1 fruit fly cellular context compared by ENCODE assay signal in the genomic region with DNA sequence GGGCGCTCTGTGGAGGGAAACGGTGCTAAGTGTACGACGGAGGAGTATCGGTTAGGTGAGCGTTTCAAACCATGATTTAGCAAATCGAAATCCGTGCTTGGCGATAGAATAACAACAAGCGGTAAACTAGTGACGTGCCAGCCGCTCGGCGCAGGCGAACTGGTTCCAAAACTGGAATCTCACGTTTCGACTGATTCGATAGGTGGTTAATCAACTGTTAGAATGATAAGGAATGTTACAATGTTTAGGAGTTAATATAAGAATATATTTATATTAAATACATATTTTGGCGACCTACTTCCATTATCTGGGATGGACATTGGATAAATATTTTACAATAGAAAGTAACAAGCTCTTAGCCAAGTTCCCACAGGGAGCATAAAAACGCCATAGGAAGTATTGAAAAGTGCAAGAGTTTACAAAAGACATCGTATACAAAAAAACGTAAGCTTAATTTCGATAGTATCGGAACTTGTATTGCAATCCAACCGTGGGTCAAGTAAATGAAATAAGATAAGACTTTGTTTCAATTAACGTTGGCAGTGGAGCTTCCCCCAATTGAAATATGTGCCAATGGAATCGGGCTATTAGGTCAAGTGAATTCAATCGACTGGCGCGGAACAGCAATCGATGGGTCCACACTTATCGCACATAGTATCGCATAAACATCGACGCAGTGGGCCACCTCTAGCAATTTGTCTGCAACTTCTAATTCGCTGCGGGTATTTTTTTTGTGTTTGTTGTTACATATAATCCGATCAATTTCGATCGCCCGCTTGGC.
A peak's percentile ranks its signal among the peaks of the same experiment; 100 is the strongest.
TF ChIP-seq lines count a peak whose summit lies in the region.

A gene (minus strand): TSS at position 163 of the 781 bp plus-strand sequence.
A gene (plus strand): TSS at position 676 of the 781 bp plus-strand sequence.
A gene (plus strand): TSS at position 676 of the 781 bp plus-strand sequence.

TF ChIP-seq in whole organism, embryonic, 481 proteins besides CTCF, POLR2A, EP300 and RAD21 (continued from another document and continues in another):
- no peak for TF ChIP-seq CG10959 (GFP tag; IDR thresholded peaks at IDR 0.05; lab: Robert Waterston, UW)
- TF ChIP-seq Dbx (GFP tag; IDR thresholded peaks at IDR 0.05; lab: Robert Waterston, UW) = peak; percentile 50; the same call in 1 of the 3 replicates
- peak; percentile 34 for TF ChIP-seq mam (GFP tag; optimal IDR thresholded peaks at IDR 0.05; lab: Kevin White, UChicago)
- TF ChIP-seq CG12391 (tag; optimal IDR thresholded peaks at IDR 0.05; lab: Kevin White, UChicago) = no peak
- no peak for TF ChIP-seq dimm (GFP tag; IDR thresholded peaks at IDR 0.05; lab: Robert Waterston, UW)
- TF ChIP-seq CG11696 (GFP tag; IDR thresholded peaks at IDR 0.05; lab: Robert Waterston, UW) = no peak
- peak; percentile 60 for TF ChIP-seq Doc3 (GFP tag; IDR thresholded peaks at IDR 0.05; lab: Robert Waterston, UW; ENCODE audit: partially characterized antibody)
- TF ChIP-seq lmd (GFP tag; IDR thresholded peaks at IDR 0.05; lab: Robert Waterston, UW) = no peak
- no peak for TF ChIP-seq CG1529 (GFP tag; optimal IDR thresholded peaks at IDR 0.05; lab: Kevin White, UChicago)
- TF ChIP-seq BEAF-32 (GFP tag; optimal IDR thresholded peaks at IDR 0.05; lab: Kevin White, UChicago) = peak; percentile 92
- TF ChIP-seq CG3838 (GFP tag; optimal IDR thresholded peaks at IDR 0.05; lab: Kevin White, UChicago) = no peak
- TF ChIP-seq D (optimal IDR thresholded peaks at IDR 0.05; lab: Kevin White, UChicago) = no peak
- TF ChIP-seq D (GFP tag; optimal IDR thresholded peaks at IDR 0.05; lab: Kevin White, UChicago) = no peak
- TF ChIP-seq CG10321 (GFP tag; IDR thresholded peaks at IDR 0.05; lab: Robert Waterston, UW) = no peak
- TF ChIP-seq ewg (GFP tag; optimal IDR thresholded peaks at IDR 0.05; lab: Kevin White, UChicago) = no peak
- TF ChIP-seq Opbp (GFP tag; IDR thresholded peaks at IDR 0.05; lab: Robert Waterston, UW; ENCODE audit: partially characterized antibody) = peak; percentile 92
- TF ChIP-seq CG8388 (GFP tag; optimal IDR thresholded peaks at IDR 0.05; lab: Kevin White, UChicago) = no peak
- peak; percentile 31 for TF ChIP-seq gfzf (GFP tag; optimal IDR thresholded peaks at IDR 0.05; lab: Kevin White, UChicago)
- peak; percentile 98 for TF ChIP-seq ssp (GFP tag; IDR thresholded peaks at IDR 0.05; lab: Robert Waterston, UW)
- peak; percentile 25 for TF ChIP-seq CG8944 (GFP tag; optimal IDR thresholded peaks at IDR 0.05; lab: Kevin White, UChicago)
- no peak for TF ChIP-seq ac (GFP tag; optimal IDR thresholded peaks at IDR 0.05; lab: Kevin White, UChicago)
- no peak for TF ChIP-seq so (GFP tag; IDR thresholded peaks at IDR 0.05; lab: Robert Waterston, UW)
- no peak for TF ChIP-seq CG12236 (GFP tag; optimal IDR thresholded peaks at IDR 0.05; lab: Kevin White, UChicago)
- TF ChIP-seq tll (GFP tag; optimal IDR thresholded peaks at IDR 0.05; lab: Kevin White, UChicago) = no peak
- no peak for TF ChIP-seq chn (GFP tag; optimal IDR thresholded peaks at IDR 0.05; lab: Kevin White, UChicago)
- TF ChIP-seq Neu2 (GFP tag; optimal IDR thresholded peaks at IDR 0.05; lab: Kevin White, UChicago; ENCODE audit: borderline replicate concordance) = no peak
- no peak for TF ChIP-seq Hand (GFP tag; optimal IDR thresholded peaks at IDR 0.05; lab: Kevin White, UChicago)
- peak; percentile 98 for TF ChIP-seq CG15514 (GFP tag; optimal IDR thresholded peaks at IDR 0.05; lab: Kevin White, UChicago)
- no peak for TF ChIP-seq CG31365 (tag; optimal IDR thresholded peaks at IDR 0.05; lab: Kevin White, UChicago)
- TF ChIP-seq HHEX (GFP tag; optimal IDR thresholded peaks at IDR 0.05; lab: Kevin White, UChicago) = no peak
- no peak for TF ChIP-seq ERR (GFP tag; optimal IDR thresholded peaks at IDR 0.05; lab: Kevin White, UChicago)
- peak; percentile 78 for TF ChIP-seq zen2 (GFP tag; IDR thresholded peaks at IDR 0.05; lab: Robert Waterston, UW; ENCODE audit: partially characterized antibody)
- TF ChIP-seq pho (GFP tag; optimal IDR thresholded peaks at IDR 0.05; lab: Kevin White, UChicago) = peak; percentile 8
- no peak for TF ChIP-seq CG17612 (GFP tag; IDR thresholded peaks at IDR 0.05; lab: Robert Waterston, UW)
- TF ChIP-seq jumu (GFP tag; optimal IDR thresholded peaks at IDR 0.05; lab: Kevin White, UChicago) = no peak
- TF ChIP-seq CG3847 (GFP tag; IDR thresholded peaks at IDR 0.05; lab: Robert Waterston, UW) = peak; percentile 45; the same call in 1 of the 2 replicates
- no peak for TF ChIP-seq toy (GFP tag; IDR thresholded peaks at IDR 0.05; lab: Robert Waterston, UW)
- peak; percentile 89 for TF ChIP-seq HLH4C (GFP tag; IDR thresholded peaks at IDR 0.05; lab: Robert Waterston, UW; ENCODE audit: partially characterized antibody)
- TF ChIP-seq CG8765 (GFP tag; IDR thresholded peaks at IDR 0.05; lab: Robert Waterston, UW) = no peak
- no peak for TF ChIP-seq CG31441 (GFP tag; IDR thresholded peaks at IDR 0.05; lab: Robert Waterston, UW)
- TF ChIP-seq HmgD (GFP tag; optimal IDR thresholded peaks at IDR 0.05; lab: Kevin White, UChicago) = peak; percentile 65
- TF ChIP-seq CG1024 (GFP tag; IDR thresholded peaks at IDR 0.05; lab: Robert Waterston, UW) = peak; percentile 70
- TF ChIP-seq E2f2 (GFP tag; IDR thresholded peaks at IDR 0.05; lab: Robert Waterston, UW) = peak; percentile 45
- no peak for TF ChIP-seq dan (GFP tag; IDR thresholded peaks at IDR 0.05; lab: Robert Waterston, UW)
- peak; percentile 82 for TF ChIP-seq CG30020 (tag; optimal IDR thresholded peaks at IDR 0.05; lab: Kevin White, UChicago)
- peak; percentile 92 for TF ChIP-seq hb (GFP tag; IDR thresholded peaks at IDR 0.05; lab: Robert Waterston, UW; ENCODE audit: partially characterized antibody)
- TF ChIP-seq emc (GFP tag; optimal IDR thresholded peaks at IDR 0.05; lab: Kevin White, UChicago) = no peak
- no peak for TF ChIP-seq HLH3B (GFP tag; IDR thresholded peaks at IDR 0.05; lab: Robert Waterston, UW)
- TF ChIP-seq hbn (GFP tag; IDR thresholded peaks at IDR 0.05; lab: Robert Waterston, UW; ENCODE audit: partially characterized antibody) = peak; percentile 61
- TF ChIP-seq CG43689 (GFP tag; IDR thresholded peaks at IDR 0.05; lab: Robert Waterston, UW) = no peak
- no peak for TF ChIP-seq CG10462 (GFP tag; optimal IDR thresholded peaks at IDR 0.05; lab: Kevin White, UChicago)
- peak; percentile 10 for TF ChIP-seq her (GFP tag; optimal IDR thresholded peaks at IDR 0.05; lab: Kevin White, UChicago)
- peak; percentile 7 for TF ChIP-seq CG9609 (GFP tag; optimal IDR thresholded peaks at IDR 0.05; lab: Kevin White, UChicago)
- TF ChIP-seq nerfin-2 (GFP tag; IDR thresholded peaks at IDR 0.05; lab: Robert Waterston, UW; ENCODE audit: partially characterized antibody) = peak; percentile 86
- TF ChIP-seq Ada2b (GFP tag; IDR thresholded peaks at IDR 0.05; lab: Robert Waterston, UW) = no peak
- TF ChIP-seq Hmx (GFP tag; optimal IDR thresholded peaks at IDR 0.05; lab: Kevin White, UChicago) = no peak
- no peak for TF ChIP-seq gsb (GFP tag; IDR thresholded peaks at IDR 0.05; lab: Robert Waterston, UW)
- no peak for TF ChIP-seq grn (GFP tag; optimal IDR thresholded peaks at IDR 0.05; lab: Kevin White, UChicago)
- TF ChIP-seq CG13624 (GFP tag; optimal IDR thresholded peaks at IDR 0.05; lab: Kevin White, UChicago) = peak; percentile 41
- no peak for TF ChIP-seq CG17328 (GFP tag; IDR thresholded peaks at IDR 0.05; lab: Robert Waterston, UW)
- TF ChIP-seq insv (GFP tag; optimal IDR thresholded peaks at IDR 0.05; lab: Kevin White, UChicago) = peak in 1 of 2 experiments; percentile 14
- no peak for TF ChIP-seq CG8478 (optimal IDR thresholded peaks at IDR 0.05; lab: Kevin White, UChicago)
- TF ChIP-seq Poxn (GFP tag; IDR thresholded peaks at IDR 0.05; lab: Robert Waterston, UW) = no peak
- no peak for TF ChIP-seq br (optimal IDR thresholded peaks at IDR 0.05; lab: Kevin White, UChicago)
- TF ChIP-seq lab (GFP tag; optimal IDR thresholded peaks at IDR 0.05; lab: Kevin White, UChicago) = no peak
- peak; percentile 72 for TF ChIP-seq row (GFP tag; IDR thresholded peaks at IDR 0.05; lab: Robert Waterston, UW)
- no peak for TF ChIP-seq h (optimal IDR thresholded peaks at IDR 0.05; lab: Kevin White, UChicago)
- no peak for TF ChIP-seq sqz (GFP tag; optimal IDR thresholded peaks at IDR 0.05; lab: Kevin White, UChicago)
- TF ChIP-seq eve (GFP tag; optimal IDR thresholded peaks at IDR 0.05; lab: Kevin White, UChicago) = no peak
- TF ChIP-seq z (GFP tag; IDR thresholded peaks at IDR 0.05; lab: Robert Waterston, UW) = no peak
- TF ChIP-seq MESR4 (GFP tag; optimal IDR thresholded peaks at IDR 0.05; lab: Kevin White, UChicago) = no peak
- TF ChIP-seq maf-S (GFP tag; optimal IDR thresholded peaks at IDR 0.05; lab: Kevin White, UChicago) = peak; percentile 3
- TF ChIP-seq disco-r (GFP tag; optimal IDR thresholded peaks at IDR 0.05; lab: Kevin White, UChicago) = no peak
- no peak for TF ChIP-seq CG12155 (GFP tag; optimal IDR thresholded peaks at IDR 0.05; lab: Kevin White, UChicago)
- peak; percentile 5 for TF ChIP-seq bcd (GFP tag; optimal IDR thresholded peaks at IDR 0.05; lab: Kevin White, UChicago)
- TF ChIP-seq pros (GFP tag; optimal IDR thresholded peaks at IDR 0.05; lab: Kevin White, UChicago) = no peak
- peak; percentile 84 for TF ChIP-seq CG17186 (GFP tag; optimal IDR thresholded peaks at IDR 0.05; lab: Kevin White, UChicago)
- TF ChIP-seq CG11247 (GFP tag; IDR thresholded peaks at IDR 0.05; lab: Robert Waterston, UW) = no peak
- peak; percentile 89 for TF ChIP-seq Med (GFP tag; lab: Kevin White, UChicago)
- TF ChIP-seq ato (GFP tag; IDR thresholded peaks at IDR 0.05; lab: Robert Waterston, UW; ENCODE audit: partially characterized antibody) = peak; percentile 80
- TF ChIP-seq Dll (GFP tag; IDR thresholded peaks at IDR 0.05; lab: Robert Waterston, UW; ENCODE audit: partially characterized antibody) = peak; percentile 81
- no peak for TF ChIP-seq Oli (tag; optimal IDR thresholded peaks at IDR 0.05; lab: Kevin White, UChicago)
- TF ChIP-seq Kr (GFP tag; optimal IDR thresholded peaks at IDR 0.05; lab: Kevin White, UChicago) = no peak
- no peak for TF ChIP-seq tx (GFP tag; optimal IDR thresholded peaks at IDR 0.05; lab: Kevin White, UChicago)
- no peak for TF ChIP-seq peb (GFP tag; IDR thresholded peaks at IDR 0.05; lab: Robert Waterston, UW)
- peak; percentile 65 for TF ChIP-seq Hr3 (GFP tag; optimal IDR thresholded peaks at IDR 0.05; lab: Kevin White, UChicago)
- TF ChIP-seq CG15601 (tag; optimal IDR thresholded peaks at IDR 0.05; lab: Kevin White, UChicago) = peak; percentile 11
- TF ChIP-seq nmo (GFP tag; optimal IDR thresholded peaks at IDR 0.05; lab: Kevin White, UChicago) = peak; percentile 39
- TF ChIP-seq CG7271 (tag; optimal IDR thresholded peaks at IDR 0.05; lab: Kevin White, UChicago) = no peak
- peak; percentile 96 for TF ChIP-seq CG7357 (GFP tag; IDR thresholded peaks at IDR 0.05; lab: Robert Waterston, UW)
- TF ChIP-seq CG7786 (GFP tag; optimal IDR thresholded peaks at IDR 0.05; lab: Kevin White, UChicago) = peak; percentile 14
- TF ChIP-seq CoRest (tag; optimal IDR thresholded peaks at IDR 0.05; lab: Kevin White, UChicago) = peak; percentile 22
- no peak for TF ChIP-seq pum (GFP tag; optimal IDR thresholded peaks at IDR 0.05; lab: Kevin White, UChicago)
- TF ChIP-seq odd (GFP tag; optimal IDR thresholded peaks at IDR 0.05; lab: Kevin White, UChicago) = no peak
- no peak for TF ChIP-seq CG3281 (GFP tag; optimal IDR thresholded peaks at IDR 0.05; lab: Kevin White, UChicago)
- no peak for TF ChIP-seq Elba2 (GFP tag; optimal IDR thresholded peaks at IDR 0.05; lab: Kevin White, UChicago)
- no peak for TF ChIP-seq CG14667 (GFP tag; IDR thresholded peaks at IDR 0.05; lab: Robert Waterston, UW)
- no peak for TF ChIP-seq esg (GFP tag; conservative IDR thresholded peaks at IDR 0.05; lab: Robert Waterston, UW)
- 0 out of 2 replicates have a peak, but pooled peaks have one; percentile 11 for TF ChIP-seq chm (GFP tag; IDR thresholded peaks at IDR 0.05; lab: Robert Waterston, UW)
- no peak for TF ChIP-seq HLHmδ (GFP tag; optimal IDR thresholded peaks at IDR 0.05; lab: Kevin White, UChicago)
- no peak for TF ChIP-seq Oaz (GFP tag; IDR thresholded peaks at IDR 0.05; lab: Robert Waterston, UW)
- no peak for TF ChIP-seq Drgx (GFP tag; IDR thresholded peaks at IDR 0.05; lab: Robert Waterston, UW)
- TF ChIP-seq CG10431 (GFP tag; optimal IDR thresholded peaks at IDR 0.05; lab: Kevin White, UChicago) = no peak
- no peak for TF ChIP-seq sug (tag; optimal IDR thresholded peaks at IDR 0.05; lab: Kevin White, UChicago)
- peak; percentile 18 for TF ChIP-seq CG2712 (tag; optimal IDR thresholded peaks at IDR 0.05; lab: Kevin White, UChicago)
- TF ChIP-seq NFAT (GFP tag; IDR thresholded peaks at IDR 0.05; lab: Robert Waterston, UW) = peak; percentile 55; the same call in 1 of the 2 replicates
- TF ChIP-seq Myb (GFP tag; optimal IDR thresholded peaks at IDR 0.05; lab: Kevin White, UChicago) = peak; percentile 89
- peak; percentile 31 for TF ChIP-seq pfk (GFP tag; optimal IDR thresholded peaks at IDR 0.05; lab: Kevin White, UChicago)
- TF ChIP-seq CG7839 (tag; optimal IDR thresholded peaks at IDR 0.05; lab: Kevin White, UChicago) = no peak
- no peak for TF ChIP-seq Hr39 (optimal IDR thresholded peaks at IDR 0.05; lab: Kevin White, UChicago)
- no peak for TF ChIP-seq CG2889 (GFP tag; IDR thresholded peaks at IDR 0.05; lab: Robert Waterston, UW)
- TF ChIP-seq CG2129 (GFP tag; IDR thresholded peaks at IDR 0.05; lab: Robert Waterston, UW; ENCODE audit: partially characterized antibody) = peak; percentile 59
- peak; percentile 92 for TF ChIP-seq CG16813 (GFP tag; IDR thresholded peaks at IDR 0.05; lab: Robert Waterston, UW; ENCODE audit: partially characterized antibody)
- TF ChIP-seq ab (GFP tag; optimal IDR thresholded peaks at IDR 0.05; lab: Kevin White, UChicago) = no peak
- no peak for TF ChIP-seq CG8924 (tag; optimal IDR thresholded peaks at IDR 0.05; lab: Kevin White, UChicago)
- TF ChIP-seq zen (tag; optimal IDR thresholded peaks at IDR 0.05; lab: Kevin White, UChicago) = no peak
- TF ChIP-seq sima (GFP tag; optimal IDR thresholded peaks at IDR 0.05; lab: Kevin White, UChicago) = no peak
- peak; percentile 18 for TF ChIP-seq CG10543 (GFP tag; optimal IDR thresholded peaks at IDR 0.05; lab: Kevin White, UChicago)
- TF ChIP-seq onecut (GFP tag; IDR thresholded peaks at IDR 0.05; lab: Robert Waterston, UW) = no peak
- TF ChIP-seq knrl (GFP tag; IDR thresholded peaks at IDR 0.05; lab: Robert Waterston, UW; ENCODE audit: partially characterized antibody) = peak; percentile 91
- peak; percentile 77 for TF ChIP-seq CG9932 (GFP tag; IDR thresholded peaks at IDR 0.05; lab: Robert Waterston, UW)
- TF ChIP-seq CG14050 (GFP tag; IDR thresholded peaks at IDR 0.05; lab: Robert Waterston, UW) = no peak
- peak; percentile 78 for TF ChIP-seq pzg (GFP tag; optimal IDR thresholded peaks at IDR 0.05; lab: Kevin White, UChicago)
- no peak for TF ChIP-seq pita (GFP tag; optimal IDR thresholded peaks at IDR 0.05; lab: Kevin White, UChicago)
